Worm (Caenorhabditis elegans) whole organism, young adult: ENCODE results near the gene sup-35.
A peak's percentile ranks its signal among the peaks of the same experiment; 100 is the strongest.

Source experiments
- B0019.2 ChIP-seq: fragments of 200-800 bp; sonication (Bioruptor generic); conservative IDR thresholded peaks from 2 replicates; pipeline ENCODE4 v1.3.6; 2022; ENCODE audit warnings: missing genetic modification reagents, missing genetic modification characterization, missing compliant biosample characterization
- C06A6.2 ChIP-seq: fragments of 200-800 bp; sonication (Bioruptor generic); conservative IDR thresholded peaks from 2 replicates; pipeline ENCODE4 v1.3.6; 2022; ENCODE audit warnings: missing genetic modification characterization, missing compliant biosample characterization
- F33H1.4 ChIP-seq: fragments of 200-800 bp; sonication (Bioruptor generic); IDR thresholded peaks from 2 replicates; pipeline ENCODE4 v1.3.6; 2022; ENCODE audit warnings: missing genetic modification reagents, missing genetic modification characterization, missing compliant biosample characterization
- F37B4.10 ChIP-seq: fragments of 200-800 bp; sonication (Bioruptor generic); IDR thresholded peaks from 2 replicates; pipeline ENCODE4 v1.3.6; 2022; ENCODE audit warnings: missing genetic modification characterization, missing compliant biosample characterization
- F57A8.1 ChIP-seq: fragments of 200-800 bp; sonication (Bioruptor generic); optimal IDR thresholded peaks from 2 replicates; lab custom pipeline; 2018; ENCODE audit warnings: mild to moderate bottlenecking, missing genetic modification characterization, moderate library complexity, missing compliant biosample characterization
- K11D2.4 ChIP-seq: fragments of 200-800 bp; sonication (Bioruptor generic); IDR thresholded peaks from 2 replicates; pipeline ENCODE4 v1.3.6; 2022; ENCODE audit warnings: missing genetic modification reagents, missing genetic modification characterization, missing compliant biosample characterization
- Y95B8A.8 ChIP-seq: fragments of 200-800 bp; sonication (Bioruptor generic); IDR thresholded peaks from 2 replicates; pipeline ENCODE4 v1.3.6; 2022; ENCODE audit warnings: missing genetic modification reagents, missing genetic modification characterization, missing compliant biosample characterization
- attf-3 ChIP-seq: fragments of 200-800 bp; sonication (Bioruptor generic); conservative IDR thresholded peaks from 2 replicates; pipeline ENCODE4 v1.3.6; 2022; ENCODE audit warnings: missing genetic modification reagents, missing genetic modification characterization, missing compliant biosample characterization
- cebp-1 ChIP-seq, 2 experiments: fragments of 200-800 bp in 1 of 2; sonication (Bioruptor generic) in 1 of 2; sonication (generic microtip) in 1 of 2; IDR thresholded peaks in 1 of 2; optimal IDR thresholded peaks in 1 of 2; 2 replicates each; pipeline versions ENCODE4 v1.3.6 to Lab custom; 2017 to 2022; ENCODE audit warnings: missing compliant biosample characterization in 2 of 2, missing genetic modification characterization in 2 of 2, mild to moderate bottlenecking in 1 of 2, missing genetic modification reagents in 1 of 2, moderate library complexity in 1 of 2
- ceh-100 ChIP-seq: fragments of 200-800 bp; sonication (Bioruptor generic); IDR thresholded peaks from 2 replicates; pipeline ENCODE4 v1.3.6; 2022; ENCODE audit warnings: missing genetic modification reagents, missing genetic modification characterization, missing compliant biosample characterization
- ceh-40 ChIP-seq: fragments of 200-800 bp; sonication (Bioruptor generic); IDR thresholded peaks from 2 replicates; pipeline ENCODE4 v1.3.6; 2022; ENCODE audit warnings: missing genetic modification characterization, missing compliant biosample characterization
- ceh-91 ChIP-seq: fragments of 200-800 bp; sonication (Bioruptor generic); IDR thresholded peaks from 2 replicates; pipeline ENCODE4 v1.3.6; 2022; ENCODE audit warnings: missing genetic modification reagents, missing genetic modification characterization, missing compliant biosample characterization
- dpl-1 ChIP-seq: fragments of 150-350 bp; optimal IDR thresholded peaks from 2 replicates; lab custom pipeline; 2014; ENCODE audit warnings: missing biosample characterization, missing genetic modification reagents, missing genetic modification characterization
- egrh-3 ChIP-seq: fragments of 200-800 bp; sonication (Bioruptor generic); IDR thresholded peaks from 2 replicates; pipeline ENCODE4 v1.3.6; 2022; ENCODE audit warnings: missing genetic modification reagents, missing genetic modification characterization, missing compliant biosample characterization
- ekl-4 ChIP-seq: fragments of 200-800 bp; sonication (Bioruptor generic); IDR thresholded peaks from 2 replicates; pipeline ENCODE4 v1.3.6; 2022; ENCODE audit warnings: missing genetic modification reagents, missing genetic modification characterization, missing compliant biosample characterization
- hsf-1 ChIP-seq: fragments of 200-800 bp; sonication (Bioruptor generic); IDR thresholded peaks from 2 replicates; pipeline ENCODE4 v1.3.6; 2022; ENCODE audit warnings: missing genetic modification reagents, missing genetic modification characterization, missing compliant biosample characterization
- lin-26 ChIP-seq: fragments of 200-800 bp; sonication (Bioruptor generic); IDR thresholded peaks from 2 replicates; pipeline ENCODE4 v1.3.6; 2022; ENCODE audit warnings: missing genetic modification reagents, missing genetic modification characterization, missing compliant biosample characterization
- lin-40 ChIP-seq: sonication (generic microtip); optimal IDR thresholded peaks from 2 replicates; lab custom pipeline; 2016; ENCODE audit warnings: missing genetic modification characterization, mild to moderate bottlenecking, missing compliant biosample characterization, missing genotype, missing genetic modification reagents
- mxl-1 ChIP-seq: sonication (generic microtip); optimal IDR thresholded peaks from 2 replicates; lab custom pipeline; 2016; ENCODE audit warnings: missing genetic modification characterization, missing compliant biosample characterization
- nhr-80 ChIP-seq: sonication (generic microtip); optimal IDR thresholded peaks from 2 replicates; lab custom pipeline; 2016; ENCODE audit warnings: missing genetic modification characterization, missing compliant biosample characterization
- pbrm-1 ChIP-seq: fragments of 200-800 bp; sonication (Bioruptor generic); IDR thresholded peaks from 2 replicates; pipeline ENCODE4 v1.3.6; 2022; ENCODE audit warnings: missing genetic modification reagents, missing genetic modification characterization, missing compliant biosample characterization
- pha-4 ChIP-seq: fragments of 150-350 bp; sonication (generic microtip); optimal IDR thresholded peaks from 2 replicates; lab custom pipeline; 2014; ENCODE audit warnings: missing biosample characterization, missing genetic modification reagents, missing genetic modification characterization
- rec-8 ChIP-seq, 2 experiments: sonication (generic microtip); optimal IDR thresholded peaks; 2 replicates each; lab custom pipeline; 2016; ENCODE audit warnings: mild to moderate bottlenecking in 2 of 2, missing genetic modification characterization in 2 of 2, missing genetic modification reagents in 2 of 2, missing genotype in 2 of 2, missing biosample characterization in 1 of 2, missing compliant biosample characterization in 1 of 2, moderate library complexity in 1 of 2
- rpc-1 ChIP-seq, 2 experiments: fragments of 150-350 bp in 1 of 2; sonication (generic microtip) in 1 of 2; optimal IDR thresholded peaks; 2 replicates each; lab custom pipeline; 2014 to 2018; ENCODE audit warnings: missing biosample characterization in 1 of 2, missing genetic modification characterization in 1 of 2, missing genetic modification reagents in 1 of 2, missing genotype in 1 of 2
- sdz-38 ChIP-seq: sonication (generic microtip); optimal IDR thresholded peaks from 2 replicates; lab custom pipeline; 2016; ENCODE audit warnings: missing genotype, missing genetic modification characterization, missing compliant biosample characterization
- sea-2 ChIP-seq: fragments of 200-800 bp; sonication (Bioruptor generic); IDR thresholded peaks from 2 replicates; pipeline ENCODE4 v1.3.6; 2022; ENCODE audit warnings: missing genetic modification characterization, missing compliant biosample characterization
- snpc-1.1 ChIP-seq: sonication (generic microtip); optimal IDR thresholded peaks from 2 replicates; lab custom pipeline; 2017; ENCODE audit warnings: missing genetic modification characterization, mild to moderate bottlenecking, missing compliant biosample characterization, antibody characterized with exemption, moderate library complexity, missing genotype, missing genetic modification reagents; ENCODE audit not compliant: insufficient read depth
- snpc-4 ChIP-seq, 5 experiments: fragments of 150-350 bp in 1 of 5; sonication (generic microtip) in 4 of 5; optimal IDR thresholded peaks; 2 replicates each; lab custom pipeline; 2014 to 2018; ENCODE audit warnings: missing genetic modification characterization in 5 of 5, missing biosample characterization in 3 of 5, antibody characterized with exemption in 2 of 5, mild to moderate bottlenecking in 2 of 5, missing compliant biosample characterization in 2 of 5, missing genotype in 2 of 5, moderate library complexity in 2 of 5, missing genetic modification reagents in 1 of 5
- tbp1 ChIP-seq: fragments of 200-800 bp; sonication (Bioruptor generic); optimal IDR thresholded peaks from 2 replicates; lab custom pipeline; 2018; ENCODE audit warnings: mild to moderate bottlenecking, missing genetic modification characterization, missing compliant biosample characterization
- zfh-2 ChIP-seq: fragments of 200-800 bp; sonication (Bioruptor generic); conservative IDR thresholded peaks from 2 replicates; pipeline ENCODE4 v1.3.6; 2022; ENCODE audit warnings: missing genetic modification reagents, missing genetic modification characterization, missing compliant biosample characterization
- zim-3 ChIP-seq: sonication (generic microtip); optimal IDR thresholded peaks from 2 replicates; lab custom pipeline; 2017; ENCODE audit warnings: mild to moderate bottlenecking, missing genetic modification characterization, moderate library complexity, missing compliant biosample characterization

sup-35 gene

ce11 chrIII:11110756-11111155 is 8.3 kb downstream of the sup-35 start (continued):
- TF ChIP-seq F57A8.1 (GFP tag; lab: Kevin White, UChicago) = no peak
- TF ChIP-seq F37B4.10 (GFP tag; lab: Robert Waterston, UW) = 0 out of 2 replicates have a peak, but pooled peaks have one; percentile 56
- peak; percentile 88 for TF ChIP-seq ceh-100 (GFP tag; lab: Robert Waterston, UW)
- TF ChIP-seq snpc-4 (GFP tag; optimal IDR thresholded peaks at IDR 0.05; lab: Kevin White, UChicago) = no peak
- peak; percentile 0 to 64 (median 44) for TF ChIP-seq snpc-4 (tag; optimal IDR thresholded peaks at IDR 0.05; lab: Kevin White, UChicago)
- TF ChIP-seq tbp1 (GFP tag; lab: Kevin White, UChicago) = peak; percentile 54
- peak; percentile 71 for TF ChIP-seq ekl-4 (GFP tag; lab: Robert Waterston, UW)
- TF ChIP-seq ceh-91 (GFP tag; lab: Robert Waterston, UW) = peak; percentile 44; the same call in 1 of the 2 replicates
- no peak for TF ChIP-seq lin-26 (GFP tag; lab: Robert Waterston, UW)
- peak; percentile 70 for TF ChIP-seq lin-40 (tag; lab: Kevin White, UChicago)
- TF ChIP-seq K11D2.4 (GFP tag; lab: Robert Waterston, UW) = peak; percentile 66

- TF ChIP-seq F57A8.1 (GFP tag; lab: Kevin White, UChicago) (no peak), pha-4 (tag; lab: Kevin White, UChicago) (no peak), mxl-1 (tag; lab: Kevin White, UChicago) (no peak), sea-2 (GFP tag; lab: Robert Waterston, UW) (no peak), zfh-2 (GFP tag; lab: Robert Waterston, UW) (no peak), attf-3 (peak; percentile 60), hsf-1 (GFP tag; lab: Robert Waterston, UW) (no peak)
These were observed 11.7 kb downstream of the sup-35 start for ce11 chrIII:11107327-11107726.

- no peak for TF ChIP-seq cebp-1 (GFP tag; IDR thresholded peaks at IDR 0.05; lab: Robert Waterston, UW)
- peak; percentile 91 for TF ChIP-seq cebp-1 (tag; optimal IDR thresholded peaks at IDR 0.05; lab: Kevin White, UChicago)
- no peak for TF ChIP-seq rec-8 (tag; optimal IDR thresholded peaks at IDR 0.05; lab: Kevin White, UChicago)
These were observed 17.8 kb downstream of the sup-35 start for ce11 chrIII:11101246-11101645.

ce11 chrIII:11099864-11100263 is 19.2 kb downstream of the sup-35 start, which contains the start of gene hmt-1:
Gene hmt-1, minus strand, starts transcription at chrIII:11099964.
- TF ChIP-seq nhr-80 (no peak), C06A6.2 (GFP tag; lab: Robert Waterston, UW) (no peak)

- TF ChIP-seq rpc-1 (optimal IDR thresholded peaks at IDR 0.05; lab: Kevin White, UChicago) (no peak), rpc-1 (tag; optimal IDR thresholded peaks at IDR 0.05; lab: Kevin White, UChicago) (no peak), B0019.2 (no peak), pbrm-1 (no peak), ceh-40 (GFP tag; lab: Robert Waterston, UW) (no peak), egrh-3 (GFP tag; lab: Robert Waterston, UW) (no peak), dpl-1 (GFP tag; lab: Kevin White, UChicago) (no peak), snpc-1.1 (tag; lab: Kevin White, UChicago) (no peak), zim-3 (tag; lab: Kevin White, UChicago) (no peak), sdz-38 (tag; lab: Kevin White, UChicago) (no peak), Y95B8A.8 (GFP tag; lab: Robert Waterston, UW) (no peak), F33H1.4 (GFP tag; lab: Robert Waterston, UW) (no peak)
- TF ChIP-seq, all 124 proteins: peak for 0
These were observed 23.3 kb downstream of the sup-35 start for ce11 chrIII:11095687-11096086.
